Worm (Caenorhabditis elegans) whole organism, mixed stage, embryonic: ENCODE measurements around the gene fip-1.

ENCODE experiments used
- blmp-1 ChIP-seq: fragments of 150-350 bp; optimal IDR thresholded peaks from 2 replicates; lab custom pipeline; 2014; ENCODE audit warnings: missing biosample characterization, missing genetic modification characterization
- ceh-39 ChIP-seq: fragments of 150-350 bp; optimal IDR thresholded peaks from 2 replicates; lab custom pipeline; 2014; ENCODE audit warnings: missing biosample characterization, missing genetic modification characterization
- ceh-43 ChIP-seq: fragments of 200-800 bp; sonication (Bioruptor generic); optimal IDR thresholded peaks from 2 replicates; lab custom pipeline; 2018; ENCODE audit warnings: mild to moderate bottlenecking, missing genetic modification characterization, moderate library complexity, missing compliant biosample characterization
- ceh-83 ChIP-seq: fragments of 200-800 bp; sonication (Bioruptor generic); optimal IDR thresholded peaks from 2 replicates; lab custom pipeline; 2018; ENCODE audit warnings: mild to moderate bottlenecking, missing genetic modification characterization, missing compliant biosample characterization
- mab-5 ChIP-seq: fragments of 150-350 bp; optimal IDR thresholded peaks from 2 replicates; lab custom pipeline; 2014; ENCODE audit warnings: missing biosample characterization, missing genetic modification characterization
- mep-1 ChIP-seq: fragments of 150-350 bp; optimal IDR thresholded peaks from 2 replicates; lab custom pipeline; 2017; ENCODE audit warnings: missing biosample characterization, missing genetic modification reagents, missing genetic modification characterization, inconsistent platforms
- nhr-12 ChIP-seq: fragments of 150-350 bp; optimal IDR thresholded peaks from 2 replicates; lab custom pipeline; 2014; ENCODE audit warnings: missing biosample characterization, missing genetic modification characterization
- nhr-28 ChIP-seq: fragments of 150-350 bp; optimal IDR thresholded peaks from 2 replicates; lab custom pipeline; 2014; ENCODE audit warnings: missing biosample characterization, missing genetic modification characterization
- nhr-76 ChIP-seq: sonication (generic microtip); optimal IDR thresholded peaks from 2 replicates; lab custom pipeline; 2017; ENCODE audit warnings: missing biosample characterization, missing genetic modification characterization
- snpc-4 ChIP-seq: fragments of 150-350 bp; optimal IDR thresholded peaks from 2 replicates; lab custom pipeline; 2014; ENCODE audit warnings: missing biosample characterization, missing genetic modification characterization

- TF ChIP-seq mab-5 (no peak), nhr-12 (tag; lab: Kevin White, UChicago) (no peak), snpc-4 (no peak), mep-1 (no peak), ceh-39 (tag; lab: Kevin White, UChicago) (no peak), nhr-28 (tag; lab: Kevin White, UChicago) (no peak), blmp-1 (tag; lab: Kevin White, UChicago) (no peak), ceh-43 (GFP tag; lab: Kevin White, UChicago) (no peak), ceh-83 (GFP tag; lab: Kevin White, UChicago) (no peak), nhr-76 (tag; lab: Kevin White, UChicago) (no peak)
These were observed 45.5 kb upstream of the fip-1 start for ce11 chrIII:8594088-8594487.
